Fruit fly (Drosophila melanogaster) whole organism, adult: ENCODE results near the gene Hip1.

Source experiments
- CG7045 ChIP-seq: fragments of 200-800 bp; sonication (Bioruptor generic); optimal IDR thresholded peaks from 2 replicates; lab custom pipeline; 2017; ENCODE audit warnings: missing biosample characterization, mild to moderate bottlenecking, missing genetic modification characterization
- CG7101 ChIP-seq: fragments of 200-800 bp; sonication (Bioruptor generic); optimal IDR thresholded peaks from 2 replicates; lab custom pipeline; 2018; ENCODE audit warnings: missing biosample characterization, mild to moderate bottlenecking, missing genetic modification characterization, moderate library complexity
- Clk ChIP-seq: fragments of 200-800 bp; sonication (Bioruptor generic); optimal IDR thresholded peaks from 2 replicates; lab custom pipeline; 2017; ENCODE audit warnings: missing biosample characterization, missing genetic modification characterization
- Hr96 ChIP-seq: fragments of 200-800 bp; sonication (Bioruptor generic); optimal IDR thresholded peaks from 2 replicates; lab custom pipeline; 2016; ENCODE audit warnings: missing biosample characterization, missing genetic modification characterization
- cnc ChIP-seq, 2 experiments: fragments of >200 bp; optimal IDR thresholded peaks; 2 replicates each; lab custom pipeline; 2017
- kay ChIP-seq: fragments of 200-800 bp; sonication (Bioruptor generic); peaks from one replicate; lab custom pipeline; 2016; ENCODE audit warnings: missing biosample characterization, missing genetic modification characterization, borderline replicate concordance
- tj ChIP-seq: fragments of 200-800 bp; sonication (Bioruptor generic); optimal IDR thresholded peaks from 3 replicates; lab custom pipeline; 2017; ENCODE audit warnings: missing biosample characterization, mild to moderate bottlenecking, missing genetic modification characterization, moderate library complexity

DNA sequence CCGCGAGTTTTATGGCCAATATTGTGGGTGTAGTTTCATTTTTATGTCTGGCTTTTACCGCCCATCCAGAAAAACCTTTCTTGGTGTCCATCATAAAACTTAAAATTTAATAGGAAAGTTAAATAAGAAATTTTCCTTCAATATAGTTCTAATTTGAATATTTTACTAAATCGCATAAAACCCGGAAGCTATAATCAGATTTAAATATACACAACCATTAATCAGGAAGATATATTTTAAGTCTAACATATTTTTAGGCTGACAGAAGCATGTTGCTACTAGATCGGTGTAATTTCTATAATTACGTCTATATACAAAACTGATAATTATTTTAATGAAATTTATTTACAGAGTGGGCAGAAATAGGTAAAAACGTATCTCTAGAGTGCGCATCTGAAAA lies 37.7 kb downstream of the Hip1 start:
- TF ChIP-seq tj (no peak), Hr96 (GFP tag; lab: Kevin White, UChicago) (no peak), CG7101 (tag; lab: Kevin White, UChicago) (no peak), cnc (optimal IDR thresholded peaks at IDR 0.05; lab: Kevin White, UChicago) (no peak), Clk (GFP tag; lab: Kevin White, UChicago) (no peak), CG7045 (GFP tag; lab: Kevin White, UChicago) (no peak), kay (GFP tag; lab: Kevin White, UChicago) (no peak)
